Fruit fly (Drosophila melanogaster) whole organism, embryonic: ENCODE measurements around the gene CG31445.

Source experiments
- CG10267 ChIP-seq: fragments of 200-800 bp; sonication (Bioruptor generic); optimal IDR thresholded peaks from 2 replicates; lab custom pipeline; 2018; ENCODE audit warnings: missing biosample characterization, mild to moderate bottlenecking, missing genetic modification characterization, moderate library complexity
- CG11456 ChIP-seq: fragments of 200-800 bp; sonication (Bioruptor generic); IDR thresholded peaks from 3 replicates; pipeline ENCODE4 v1.3.6; 2022; ENCODE audit warnings: missing biosample characterization, missing genetic modification characterization
- CG11695 ChIP-seq: fragments of 200-800 bp; sonication (Bioruptor generic); IDR thresholded peaks from 3 replicates; pipeline ENCODE4 v1.3.6; 2022; ENCODE audit warnings: missing biosample characterization, missing genetic modification characterization
- CG12299 ChIP-seq: fragments of 200-800 bp; sonication (Bioruptor generic); optimal IDR thresholded peaks from 2 replicates; lab custom pipeline; 2018; ENCODE audit warnings: missing biosample characterization, mild to moderate bottlenecking, missing genetic modification characterization
- CG12769 ChIP-seq: fragments of 200-800 bp; sonication (Bioruptor generic); optimal IDR thresholded peaks from 2 replicates; lab custom pipeline; 2019; ENCODE audit warnings: missing biosample characterization, mild to moderate bottlenecking, missing genetic modification characterization, moderate library complexity
- CG14667 ChIP-seq: fragments of 200-800 bp; sonication (Bioruptor generic); IDR thresholded peaks from 2 replicates; pipeline ENCODE4 v1.3.6; 2022; ENCODE audit warnings: missing biosample characterization, missing genetic modification characterization
- CG14710 ChIP-seq: fragments of 200-800 bp; sonication (Bioruptor generic); optimal IDR thresholded peaks from 3 replicates; lab custom pipeline; 2019; ENCODE audit warnings: missing biosample characterization, mild to moderate bottlenecking, missing genetic modification characterization, moderate library complexity
- CG14965 ChIP-seq: fragments of 200-800 bp; sonication (Bioruptor generic); optimal IDR thresholded peaks from 2 replicates; lab custom pipeline; 2016; ENCODE audit warnings: missing biosample characterization, missing genetic modification characterization, borderline replicate concordance
- CG15011 ChIP-seq: fragments of 200-800 bp; sonication (Bioruptor generic); optimal IDR thresholded peaks from 3 replicates; lab custom pipeline; 2018; ENCODE audit warnings: missing biosample characterization, mild to moderate bottlenecking, missing genetic modification characterization
- CG15696 ChIP-seq: fragments of 200-800 bp; sonication (Bioruptor generic); optimal IDR thresholded peaks from 2 replicates; lab custom pipeline; 2019; ENCODE audit warnings: missing biosample characterization, mild to moderate bottlenecking, missing genetic modification characterization, moderate library complexity
- CG1603 ChIP-seq: fragments of 200-800 bp; sonication (Bioruptor generic); optimal IDR thresholded peaks from 2 replicates; lab custom pipeline; 2019; ENCODE audit warnings: missing biosample characterization, mild to moderate bottlenecking, missing genetic modification characterization, moderate library complexity
- CG1647 ChIP-seq: fragments of 200-800 bp; sonication (Bioruptor generic); optimal IDR thresholded peaks from 3 replicates; lab custom pipeline; 2016; ENCODE audit warnings: missing biosample characterization, missing genetic modification characterization
- CG17359 ChIP-seq: fragments of 200-800 bp; sonication (Bioruptor generic); optimal IDR thresholded peaks from 3 replicates; lab custom pipeline; 2018; ENCODE audit warnings: missing biosample characterization, mild to moderate bottlenecking, missing genetic modification characterization, moderate library complexity
- CG17361 ChIP-seq: fragments of 200-800 bp; sonication (Bioruptor generic); IDR thresholded peaks from 3 replicates; pipeline ENCODE4 v1.3.6; 2022; ENCODE audit warnings: missing biosample characterization, missing genetic modification characterization
- CG2202 ChIP-seq: fragments of 200-800 bp; sonication (Bioruptor generic); optimal IDR thresholded peaks from 2 replicates; lab custom pipeline; 2018; ENCODE audit warnings: missing biosample characterization, mild to moderate bottlenecking, missing genetic modification characterization
- CG2712 ChIP-seq: fragments of 200-800 bp; optimal IDR thresholded peaks from 3 replicates; lab custom pipeline; 2019; ENCODE audit warnings: missing biosample characterization, mild to moderate bottlenecking, missing genetic modification characterization, moderate library complexity
- CG31441 ChIP-seq: fragments of 200-800 bp; sonication (Bioruptor generic); IDR thresholded peaks from 2 replicates; pipeline ENCODE4 v1.3.6; 2022; ENCODE audit warnings: missing biosample characterization, missing genetic modification characterization
- CG6654 ChIP-seq: fragments of 200-800 bp; sonication (Bioruptor generic); optimal IDR thresholded peaks from 2 replicates; lab custom pipeline; 2017; ENCODE audit warnings: missing biosample characterization, mild to moderate bottlenecking, missing genetic modification characterization
- CG6683 ChIP-seq: fragments of 200-800 bp; sonication (Bioruptor generic); optimal IDR thresholded peaks from 2 replicates; lab custom pipeline; 2017; ENCODE audit warnings: missing biosample characterization, mild to moderate bottlenecking, missing genetic modification characterization, missing genetic modification reagents
- CG7839 ChIP-seq: fragments of 200-800 bp; sonication (Bioruptor generic); optimal IDR thresholded peaks from 3 replicates; lab custom pipeline; 2018; ENCODE audit warnings: missing biosample characterization, mild to moderate bottlenecking, missing genetic modification characterization, moderate library complexity
- D19A ChIP-seq: fragments of 200-800 bp; optimal IDR thresholded peaks from 3 replicates; lab custom pipeline; 2019; ENCODE audit warnings: missing biosample characterization, mild to moderate bottlenecking, missing genetic modification characterization, moderate library complexity
- Dbx ChIP-seq: fragments of 200-800 bp; sonication (Bioruptor generic); IDR thresholded peaks from 3 replicates; pipeline ENCODE4 v1.3.6; 2022; ENCODE audit warnings: missing biosample characterization, missing genetic modification characterization
- Lim3 ChIP-seq: fragments of 200-800 bp; sonication (Bioruptor generic); IDR thresholded peaks from 2 replicates; pipeline ENCODE4 v1.3.6; 2022; ENCODE audit warnings: missing biosample characterization, missing genetic modification characterization
- Pdp1 ChIP-seq, 2 experiments: fragments of 200-800 bp; sonication (Bioruptor generic); optimal IDR thresholded peaks; 3 replicates each; lab custom pipeline; 2016; ENCODE audit warnings: missing biosample characterization in 2 of 2, missing genetic modification characterization in 2 of 2, mild to moderate bottlenecking in 1 of 2, moderate library complexity in 1 of 2
- Sox102F ChIP-seq: fragments of 200-800 bp; sonication (Bioruptor generic); optimal IDR thresholded peaks from 2 replicates; lab custom pipeline; 2018; ENCODE audit warnings: missing biosample characterization, mild to moderate bottlenecking, missing genetic modification characterization, moderate library complexity
- TFAM ChIP-seq: fragments of 200-800 bp; sonication (Bioruptor generic); optimal IDR thresholded peaks from 2 replicates; lab custom pipeline; 2017; ENCODE audit warnings: missing biosample characterization, missing genetic modification characterization, inconsistent platforms
- Trl ChIP-seq, 3 experiments: fragments of >200 bp in 2 of 3; fragments of 200-800 bp in 1 of 3; sonication (Bioruptor generic) in 1 of 3; optimal IDR thresholded peaks; 2 replicates in 1 of 3; 3 replicates in 2 of 3; lab custom pipeline; 2016 to 2017; ENCODE audit warnings: missing biosample characterization in 1 of 3, missing genetic modification characterization in 1 of 3
- ara ChIP-seq: fragments of 200-800 bp; sonication (Bioruptor generic); IDR thresholded peaks from 2 replicates; pipeline ENCODE4 v1.3.6; 2022; ENCODE audit warnings: missing biosample characterization, missing genetic modification characterization
- bbx ChIP-seq: fragments of 200-800 bp; sonication (Bioruptor generic); IDR thresholded peaks from 2 replicates; pipeline ENCODE4 v1.3.6; 2022; ENCODE audit warnings: missing biosample characterization, missing genetic modification characterization; ENCODE audit not compliant: partially characterized antibody
- caup ChIP-seq: fragments of 200-800 bp; sonication (Bioruptor generic); optimal IDR thresholded peaks from 3 replicates; lab custom pipeline; 2017; ENCODE audit warnings: missing biosample characterization, mild to moderate bottlenecking, missing genetic modification characterization, moderate library complexity; ENCODE audit not compliant: severe bottlenecking
- cg ChIP-seq: fragments of 200-800 bp; sonication (Bioruptor generic); optimal IDR thresholded peaks from 3 replicates; lab custom pipeline; 2019; ENCODE audit warnings: missing biosample characterization, mild to moderate bottlenecking, missing genetic modification characterization, moderate library complexity
- disco-r ChIP-seq: fragments of 200-800 bp; sonication (Bioruptor generic); optimal IDR thresholded peaks from 2 replicates; lab custom pipeline; 2016; ENCODE audit warnings: missing biosample characterization, missing genetic modification characterization
- dmrt11E ChIP-seq: fragments of 200-800 bp; sonication (Bioruptor generic); optimal IDR thresholded peaks from 3 replicates; lab custom pipeline; 2018; ENCODE audit warnings: missing biosample characterization, mild to moderate bottlenecking, missing genetic modification characterization, moderate library complexity
- dmrt99B ChIP-seq: fragments of 200-800 bp; sonication (Bioruptor generic); optimal IDR thresholded peaks from 2 replicates; lab custom pipeline; 2018; ENCODE audit warnings: missing biosample characterization, mild to moderate bottlenecking, missing genetic modification characterization, moderate library complexity
- en ChIP-seq: fragments of 200-800 bp; sonication (Bioruptor generic); optimal IDR thresholded peaks from 2 replicates; lab custom pipeline; 2016; ENCODE audit warnings: missing biosample characterization, missing genetic modification characterization
- ftz-f1 ChIP-seq: fragments of 200-800 bp; sonication (Bioruptor generic); optimal IDR thresholded peaks from 2 replicates; lab custom pipeline; 2016; ENCODE audit warnings: missing biosample characterization, missing genetic modification characterization
- gcm ChIP-seq: fragments of 200-800 bp; sonication (Bioruptor generic); optimal IDR thresholded peaks from 2 replicates; lab custom pipeline; 2019; ENCODE audit warnings: missing biosample characterization, mild to moderate bottlenecking, missing genetic modification characterization, moderate library complexity
- gcm2 ChIP-seq: fragments of 200-800 bp; sonication (Bioruptor generic); optimal IDR thresholded peaks from 2 replicates; lab custom pipeline; 2016; ENCODE audit warnings: missing biosample characterization, missing genetic modification characterization
- hkb ChIP-seq, 2 experiments: fragments of 200-800 bp in 1 of 2; fragments of >200 bp in 1 of 2; sonication (Bioruptor generic) in 1 of 2; IDR thresholded peaks in 1 of 2; optimal IDR thresholded peaks in 1 of 2; 2 replicates each; pipeline versions ENCODE4 v1.3.6 to Lab custom; 2017 to 2022; ENCODE audit warnings: missing biosample characterization in 1 of 2, missing genetic modification characterization in 1 of 2
- jing ChIP-seq: fragments of 200-800 bp; sonication (Bioruptor generic); optimal IDR thresholded peaks from 2 replicates; lab custom pipeline; 2018; ENCODE audit warnings: missing biosample characterization, mild to moderate bottlenecking, missing genetic modification characterization
- ken ChIP-seq: fragments of 200-800 bp; sonication (Bioruptor generic); IDR thresholded peaks from 3 replicates; pipeline ENCODE4 v1.3.6; 2022; ENCODE audit warnings: missing biosample characterization, missing genetic modification characterization
- klu ChIP-seq: fragments of 200-800 bp; sonication (Bioruptor generic); IDR thresholded peaks from 2 replicates; pipeline ENCODE4 v1.3.6; 2022; ENCODE audit warnings: missing biosample characterization, missing genetic modification characterization
- nau ChIP-seq: fragments of 200-800 bp; sonication (Bioruptor generic); optimal IDR thresholded peaks from 3 replicates; lab custom pipeline; 2017; ENCODE audit warnings: missing biosample characterization, mild to moderate bottlenecking, missing genetic modification characterization, missing genetic modification reagents
- nerfin-1 ChIP-seq: fragments of 200-800 bp; sonication (Bioruptor generic); optimal IDR thresholded peaks from 3 replicates; lab custom pipeline; 2019; ENCODE audit warnings: missing biosample characterization, mild to moderate bottlenecking, missing genetic modification characterization, moderate library complexity
- pho ChIP-seq: fragments of 200-800 bp; sonication (Bioruptor generic); optimal IDR thresholded peaks from 2 replicates; lab custom pipeline; 2016; ENCODE audit warnings: missing biosample characterization, missing genetic modification characterization
- pros ChIP-seq: fragments of 200-800 bp; sonication (Bioruptor generic); optimal IDR thresholded peaks from 3 replicates; lab custom pipeline; 2019; ENCODE audit warnings: missing biosample characterization, mild to moderate bottlenecking, missing genetic modification characterization, moderate library complexity
- slbo ChIP-seq: fragments of 200-800 bp; sonication (Bioruptor generic); IDR thresholded peaks from 2 replicates; pipeline ENCODE4 v1.3.6; 2022; ENCODE audit warnings: missing biosample characterization, missing genetic modification characterization
- zen2 ChIP-seq: fragments of 200-800 bp; sonication (Bioruptor generic); IDR thresholded peaks from 3 replicates; pipeline ENCODE4 v1.3.6; 2022; ENCODE audit warnings: missing biosample characterization, missing genetic modification characterization; ENCODE audit not compliant: partially characterized antibody
- zf30C ChIP-seq: fragments of 200-800 bp; sonication (Bioruptor generic); optimal IDR thresholded peaks from 3 replicates; lab custom pipeline; 2018; ENCODE audit warnings: missing biosample characterization, mild to moderate bottlenecking, missing genetic modification characterization

CG31445 gene

dm6 chr3R:29218001-29218400 is 26.6 kb downstream of the CG31445 start (continued):
- no peak for TF ChIP-seq CG6654 (GFP tag; lab: Kevin White, UChicago)
- no peak for TF ChIP-seq pho
- peak; percentile 42 for TF ChIP-seq cg (GFP tag; lab: Kevin White, UChicago)
- no peak for TF ChIP-seq en (GFP tag; lab: Kevin White, UChicago)
- TF ChIP-seq CG6683 (GFP tag; lab: Kevin White, UChicago), result no peak
- TF ChIP-seq CG14667 (GFP tag; lab: Robert Waterston, UW), result no peak
- TF ChIP-seq CG10267 (tag; lab: Kevin White, UChicago), result peak; percentile 7
- no peak for TF ChIP-seq nau (GFP tag; lab: Kevin White, UChicago)
- TF ChIP-seq CG14965 (GFP tag; lab: Kevin White, UChicago), result no peak
- no peak for TF ChIP-seq disco-r (GFP tag; lab: Kevin White, UChicago)
- no peak for TF ChIP-seq CG11456 (GFP tag; lab: Robert Waterston, UW)
- no peak for TF ChIP-seq Trl (optimal IDR thresholded peaks at IDR 0.05; lab: Kevin White, UChicago)
- TF ChIP-seq Trl (GFP tag; optimal IDR thresholded peaks at IDR 0.05; lab: Kevin White, UChicago), result no peak
- TF ChIP-seq CG2202 (tag; lab: Kevin White, UChicago), result no peak
- peak; percentile 22 for TF ChIP-seq CG7839 (tag; lab: Kevin White, UChicago)
- TF ChIP-seq caup (GFP tag; lab: Kevin White, UChicago), result no peak
- TF ChIP-seq dmrt11E (tag; lab: Kevin White, UChicago), result peak; percentile 50
- TF ChIP-seq Pdp1 (GFP tag; optimal IDR thresholded peaks at IDR 0.05; lab: Kevin White, UChicago), result no peak
- no peak for TF ChIP-seq ftz-f1
- TF ChIP-seq CG2712 (tag; lab: Kevin White, UChicago), result peak; percentile 46
- peak; percentile 23 for TF ChIP-seq Sox102F (GFP tag; lab: Kevin White, UChicago)
- peak; percentile 33 for TF ChIP-seq CG1603
- no peak for TF ChIP-seq nerfin-1
- no peak for TF ChIP-seq Lim3 (GFP tag; lab: Robert Waterston, UW)
- no peak for TF ChIP-seq CG15011 (GFP tag; lab: Kevin White, UChicago)
- no peak for TF ChIP-seq zen2 (GFP tag; lab: Robert Waterston, UW)
- no peak for TF ChIP-seq CG15696 (tag; lab: Kevin White, UChicago)
- no peak for TF ChIP-seq bbx (GFP tag; lab: Robert Waterston, UW)
- no peak for TF ChIP-seq CG11695 (GFP tag; lab: Robert Waterston, UW)
- TF ChIP-seq klu (GFP tag; lab: Robert Waterston, UW), result no peak
- no peak for TF ChIP-seq CG12769 (tag; lab: Kevin White, UChicago)
- no peak for TF ChIP-seq pros (GFP tag; lab: Kevin White, UChicago)
- no peak for TF ChIP-seq jing (GFP tag; lab: Kevin White, UChicago)
- TF ChIP-seq gcm2 (GFP tag; lab: Kevin White, UChicago), result no peak
- TF ChIP-seq ara (GFP tag; lab: Robert Waterston, UW), result peak; percentile 6; the same call in 1 of the 2 replicates
- TF ChIP-seq CG14710 (tag; lab: Kevin White, UChicago), result peak; percentile 15
- TF ChIP-seq gcm (GFP tag; lab: Kevin White, UChicago), result no peak
- no peak for TF ChIP-seq hkb (optimal IDR thresholded peaks at IDR 0.05; lab: Kevin White, UChicago)
- no peak for TF ChIP-seq hkb (GFP tag; IDR thresholded peaks at IDR 0.05; lab: Robert Waterston, UW)
- TF ChIP-seq Dbx, result no peak
- TF ChIP-seq CG12299 (tag; lab: Kevin White, UChicago), result no peak
- TF ChIP-seq CG17359, result peak; percentile 12
- TF ChIP-seq TFAM (GFP tag; lab: Kevin White, UChicago), result no peak
- no peak for TF ChIP-seq slbo (GFP tag; lab: Robert Waterston, UW)
- no peak for TF ChIP-seq ken
- peak; percentile 48 for TF ChIP-seq dmrt99B (tag; lab: Kevin White, UChicago)
- TF ChIP-seq CG31441 (GFP tag; lab: Robert Waterston, UW), result peak; percentile 50
- TF ChIP-seq CG17361 (GFP tag; lab: Robert Waterston, UW), result 0 out of 3 replicates have a peak, but pooled peaks have one; percentile 15
- peak; percentile 44 for TF ChIP-seq zf30C (GFP tag; lab: Kevin White, UChicago)
- no peak for TF ChIP-seq CG1647 (GFP tag; lab: Kevin White, UChicago)
- peak; percentile 23 for TF ChIP-seq D19A (tag; lab: Kevin White, UChicago)
